Worm (Caenorhabditis elegans): ENCODE data around the gene htas-1.

Gene htas-1

DNA sequence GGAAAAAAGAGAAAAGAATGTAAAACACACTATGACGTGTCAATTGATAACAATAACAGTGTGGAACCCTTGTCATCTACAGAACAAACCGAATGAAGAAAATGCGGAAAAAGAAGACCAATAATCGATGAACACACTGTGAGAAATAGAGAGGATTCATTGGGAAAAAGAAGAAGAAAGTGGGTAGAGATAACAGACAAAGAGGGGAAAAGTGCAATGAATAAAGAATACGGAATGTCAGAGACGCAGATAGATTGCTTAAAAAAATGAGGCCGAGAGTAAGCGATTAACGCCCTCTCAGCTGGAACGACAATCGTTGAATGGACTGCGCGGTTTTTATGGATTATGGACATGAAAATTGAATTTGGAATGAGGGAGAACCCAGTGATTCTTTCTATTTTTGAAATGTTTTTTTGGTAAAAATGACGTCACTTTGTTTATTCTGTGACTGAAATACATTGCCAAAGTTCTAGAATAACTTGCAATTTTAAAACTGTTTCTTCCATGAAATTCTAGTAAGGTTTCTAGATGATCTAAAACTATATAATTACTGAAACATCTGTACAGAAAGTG is 35.5 kb downstream of the htas-1 start, which contains the start of gene amph-1 (continued):
- TF ChIP-seq ztf-4 (tag; optimal IDR thresholded peaks at IDR 0.05), result no peak
- TF ChIP-seq C34F6.9 (tag; optimal IDR thresholded peaks at IDR 0.05), result peak; percentile 81
- peak; percentile 50 for TF ChIP-seq blmp-1 (tag; optimal IDR thresholded peaks at IDR 0.05; ENCODE audit: insufficient read depth)
- peak; percentile 51 for TF ChIP-seq sma-9 (GFP tag; optimal IDR thresholded peaks at IDR 0.05)
- no peak for TF ChIP-seq sma-9 (tag; optimal IDR thresholded peaks at IDR 0.05)
- peak; percentile 31 for TF ChIP-seq nhr-129 (tag; optimal IDR thresholded peaks at IDR 0.05)
- TF ChIP-seq lsy-2 (tag; optimal IDR thresholded peaks at IDR 0.05), result peak in 1 of 2 experiments; percentile 41

DNA sequence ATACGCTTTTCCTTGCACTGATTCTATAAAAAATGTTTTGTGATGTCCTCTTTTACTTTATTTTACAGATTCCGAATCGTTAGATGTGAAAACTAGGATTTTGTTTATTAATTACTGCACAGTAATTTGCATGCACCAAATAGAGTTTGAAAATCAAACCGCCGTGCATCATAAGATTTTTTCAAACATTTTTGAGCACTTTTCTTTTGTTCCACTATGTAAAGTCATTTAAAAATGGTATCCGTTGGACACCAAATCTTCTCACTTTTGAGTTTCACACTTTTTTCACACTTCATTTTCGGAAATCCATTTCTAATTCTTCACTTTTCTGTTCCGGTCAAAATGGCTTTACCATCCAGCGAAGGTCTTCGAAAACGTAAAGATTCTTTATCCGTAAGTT is 40.1 kb downstream of the htas-1 start, which contains the start of gene degl-2:
degl-2 (plus strand) TSS at position 301 of the 400 bp plus-strand sequence.
- TF ChIP-seq dmd-4 (tag; optimal IDR thresholded peaks at IDR 0.05) (no peak), mab-5 (tag; optimal IDR thresholded peaks at IDR 0.05) (no peak), sma-3 (GFP tag; optimal IDR thresholded peaks at IDR 0.05) (no peak), nhr-21 (tag; optimal IDR thresholded peaks at IDR 0.05) (no peak), nhr-6 (tag; optimal IDR thresholded peaks at IDR 0.05) (no peak), aly-2 (tag; optimal IDR thresholded peaks at IDR 0.05) (no peak), nhr-25 (tag; optimal IDR thresholded peaks at IDR 0.05) (no peak)

DNA sequence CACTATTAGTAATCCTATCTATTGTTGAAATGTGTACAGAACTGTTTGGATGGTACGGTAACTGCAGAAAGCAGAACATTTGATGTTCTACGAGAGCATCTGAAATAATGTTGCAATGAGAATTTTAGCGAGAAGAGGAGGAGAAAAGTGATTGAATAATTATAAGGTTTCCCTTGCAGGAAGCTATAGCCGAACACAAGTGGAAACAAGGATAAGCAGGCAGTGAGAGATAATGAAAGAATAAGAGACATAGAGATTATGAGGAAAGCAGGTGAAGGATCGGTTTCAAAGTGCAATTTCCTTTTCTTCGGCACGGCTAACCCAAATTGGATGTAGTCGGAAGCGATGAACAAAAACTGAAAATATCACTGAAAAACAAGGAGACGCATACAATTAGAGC is 41.4 kb downstream of the htas-1 start, which contains the start of gene del-2:
del-2 (minus strand) TSS at position 101 of the 400 bp plus-strand sequence.
- no peak for TF ChIP-seq ceh-82 (tag; optimal IDR thresholded peaks at IDR 0.05)
- TF ChIP-seq sma-3 (GFP tag; optimal IDR thresholded peaks at IDR 0.05), result no peak
- TF ChIP-seq unc-62 (GFP tag; optimal IDR thresholded peaks at IDR 0.05), result no peak
- TF ChIP-seq F13H6.1 (tag; optimal IDR thresholded peaks at IDR 0.05), result no peak
- TF ChIP-seq elt-3 (tag; optimal IDR thresholded peaks at IDR 0.05), result no peak
- no peak for TF ChIP-seq elt-1 (tag; optimal IDR thresholded peaks at IDR 0.05)
- no peak for TF ChIP-seq lin-13 (GFP tag; optimal IDR thresholded peaks at IDR 0.05)
- TF ChIP-seq nhr-21 (tag; optimal IDR thresholded peaks at IDR 0.05), result no peak
- no peak for TF ChIP-seq nhr-11 (tag; optimal IDR thresholded peaks at IDR 0.05)
- no peak for TF ChIP-seq ZK546.5 (tag; optimal IDR thresholded peaks at IDR 0.05)
- TF ChIP-seq ceh-16 (tag; optimal IDR thresholded peaks at IDR 0.05), result no peak
- no peak for TF ChIP-seq sma-9 (GFP tag; optimal IDR thresholded peaks at IDR 0.05)
- no peak for TF ChIP-seq sma-9 (tag; optimal IDR thresholded peaks at IDR 0.05)
- no peak for TF ChIP-seq ama-1 (optimal IDR thresholded peaks at IDR 0.05)
- no peak for TF ChIP-seq peb-1 (tag; optimal IDR thresholded peaks at IDR 0.05)
- TF ChIP-seq alr-1 (tag; optimal IDR thresholded peaks at IDR 0.05), result no peak
- TF ChIP-seq R02D3.7 (tag; optimal IDR thresholded peaks at IDR 0.05), result no peak
- TF ChIP-seq crh-2 (tag; optimal IDR thresholded peaks at IDR 0.05), result no peak
- TF ChIP-seq nhr-25 (tag; optimal IDR thresholded peaks at IDR 0.05), result no peak
- no peak for TF ChIP-seq ztf-11 (tag; optimal IDR thresholded peaks at IDR 0.05)
- TF ChIP-seq nhr-237 (tag; optimal IDR thresholded peaks at IDR 0.05), result no peak

DNA sequence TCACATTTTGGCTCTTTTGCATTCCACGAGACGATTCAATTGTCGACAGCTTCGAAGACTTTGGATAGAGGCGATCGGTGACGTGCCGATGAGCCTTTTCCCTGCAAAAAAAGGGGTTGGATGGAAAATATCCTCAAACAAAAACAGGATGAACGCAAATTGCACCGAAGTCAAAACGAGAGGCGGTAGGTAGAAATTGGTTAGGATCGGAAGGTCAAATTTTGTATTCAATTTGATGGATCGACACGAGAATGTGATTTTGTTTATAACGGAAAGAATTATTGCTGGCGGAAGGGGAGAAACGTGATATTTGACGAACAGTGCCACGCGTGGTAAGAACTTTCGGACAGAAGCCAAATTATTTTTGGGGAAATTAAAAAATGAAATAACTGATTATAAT is 48.5 kb downstream of the htas-1 start, which contains the start of gene mca-1:
mca-1 (minus strand) TSS at position 101 of the 400 bp plus-strand sequence.
- TF ChIP-seq dmd-4 (tag; optimal IDR thresholded peaks at IDR 0.05), result no peak
- no peak for TF ChIP-seq nhr-6 (tag; optimal IDR thresholded peaks at IDR 0.05)
- TF ChIP-seq gmeb-1 (tag; optimal IDR thresholded peaks at IDR 0.05), result no peak
- TF ChIP-seq egl-27 (tag; optimal IDR thresholded peaks at IDR 0.05), result no peak
- no peak for TF ChIP-seq nhr-237 (tag; optimal IDR thresholded peaks at IDR 0.05)
- TF ChIP-seq C34F6.9 (tag; optimal IDR thresholded peaks at IDR 0.05), result no peak
- no peak for TF ChIP-seq nhr-21 (tag; optimal IDR thresholded peaks at IDR 0.05)
- TF ChIP-seq fos-1 (tag; optimal IDR thresholded peaks at IDR 0.05), result no peak
- TF ChIP-seq ZK546.5 (tag; optimal IDR thresholded peaks at IDR 0.05), result no peak
- no peak for TF ChIP-seq elt-1 (tag; optimal IDR thresholded peaks at IDR 0.05)
- TF ChIP-seq ztf-11 (tag; optimal IDR thresholded peaks at IDR 0.05), result no peak
- TF ChIP-seq lin-11 (tag; optimal IDR thresholded peaks at IDR 0.05), result no peak
- TF ChIP-seq blmp-1 (tag; optimal IDR thresholded peaks at IDR 0.05; ENCODE audit: insufficient read depth), result no peak
- TF ChIP-seq lsy-2 (tag; optimal IDR thresholded peaks at IDR 0.05), result no peak
- TF ChIP-seq nhr-129 (tag; optimal IDR thresholded peaks at IDR 0.05), result no peak

DNA sequence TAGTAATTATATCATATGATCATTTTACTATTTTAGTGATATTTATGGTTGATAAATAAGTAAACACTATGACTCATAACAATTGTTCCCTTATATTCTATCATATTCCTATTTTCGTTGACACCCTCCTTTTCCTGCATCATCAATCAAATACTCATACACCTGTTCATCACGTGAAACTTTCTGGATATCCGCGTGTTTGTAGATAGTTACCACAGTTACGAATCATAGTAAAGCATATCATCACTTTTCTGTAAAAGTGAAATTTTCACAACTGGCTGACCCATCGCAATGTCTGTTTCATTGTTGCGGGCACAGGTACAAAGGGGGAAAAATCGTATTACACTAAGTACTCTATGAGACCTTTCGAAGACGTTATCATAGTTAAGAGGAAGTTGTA is 49.4 kb downstream of the htas-1 start:
- TF ChIP-seq blmp-1 (tag; optimal IDR thresholded peaks at IDR 0.05; ENCODE audit: insufficient read depth) (peak; percentile 54), unc-39 (tag; optimal IDR thresholded peaks at IDR 0.05) (no peak), mbf-1 (tag; optimal IDR thresholded peaks at IDR 0.05) (no peak), Y55F3AM.14 (GFP tag; optimal IDR thresholded peaks at IDR 0.05) (no peak), mab-5 (tag; optimal IDR thresholded peaks at IDR 0.05) (no peak), sma-3 (GFP tag; optimal IDR thresholded peaks at IDR 0.05) (peak; percentile 62), nhr-21 (tag; optimal IDR thresholded peaks at IDR 0.05) (no peak), mdl-1 (tag; optimal IDR thresholded peaks at IDR 0.05) (no peak), nhr-12 (tag; optimal IDR thresholded peaks at IDR 0.05) (no peak), ztf-11 (tag; optimal IDR thresholded peaks at IDR 0.05) (no peak)
